Worm (Caenorhabditis elegans) whole organism, L1 larva: ENCODE measurements around the gene ZK1240.2.

Experiments used
- C34B4.2 ChIP-seq: sonication (generic microtip); optimal IDR thresholded peaks from 2 replicates; lab custom pipeline; 2017; ENCODE audit warnings: mild to moderate bottlenecking, missing genetic modification characterization, missing compliant biosample characterization
- Y116A8C.19 ChIP-seq: sonication (generic microtip); optimal IDR thresholded peaks from 2 replicates; lab custom pipeline; 2016; ENCODE audit warnings: missing compliant biosample characterization, missing genetic modification characterization, borderline replicate concordance
- alr-1 ChIP-seq: fragments of 200-800 bp; sonication (Bioruptor generic); optimal IDR thresholded peaks from 2 replicates; lab custom pipeline; 2018; ENCODE audit warnings: borderline replicate concordance, mild to moderate bottlenecking, missing genetic modification characterization, missing compliant biosample characterization
- blmp-1 ChIP-seq: fragments of 150-350 bp; optimal IDR thresholded peaks from 2 replicates; lab custom pipeline; 2014; ENCODE audit warnings: missing biosample characterization, missing genetic modification characterization
- ceh-8 ChIP-seq: fragments of 200-800 bp; sonication (Bioruptor generic); optimal IDR thresholded peaks from 2 replicates; lab custom pipeline; 2018; ENCODE audit warnings: mild to moderate bottlenecking, missing genetic modification characterization, moderate library complexity, missing compliant biosample characterization
- ceh-82 ChIP-seq, 3 experiments: fragments of 150-350 bp in 1 of 3; sonication (generic microtip) in 2 of 3; optimal IDR thresholded peaks; 2 replicates each; lab custom pipeline; 2014 to 2017; ENCODE audit warnings: missing biosample characterization in 3 of 3, missing genetic modification characterization in 3 of 3
- dpl-1 ChIP-seq, 3 experiments: fragments of 150-350 bp in 2 of 3; sonication (generic microtip) in 1 of 3; optimal IDR thresholded peaks; 2 replicates each; lab custom pipeline; 2014 to 2017; ENCODE audit warnings: missing biosample characterization in 3 of 3, missing genetic modification characterization in 3 of 3, missing genetic modification reagents in 3 of 3
- efl-1 ChIP-seq, 4 experiments: fragments of 150-350 bp; optimal IDR thresholded peaks in 3 of 4; peaks in 1 of 4; 1 replicate in 1 of 4; 2 replicates in 3 of 4; lab custom pipeline; 2014; ENCODE audit warnings: missing biosample characterization in 2 of 4, missing genetic modification characterization in 2 of 4, missing genetic modification reagents in 2 of 4
- egl-13 ChIP-seq: sonication (generic microtip); optimal IDR thresholded peaks from 2 replicates; lab custom pipeline; 2016; ENCODE audit warnings: missing genotype, missing genetic modification reagents, missing genetic modification characterization, missing compliant biosample characterization
- egl-27 ChIP-seq, 2 experiments: fragments of 150-350 bp in 1 of 2; sonication (generic microtip); optimal IDR thresholded peaks; 3 replicates each; lab custom pipeline; 2017 to 2018; ENCODE audit warnings: missing biosample characterization in 2 of 2, missing genetic modification characterization in 2 of 2, missing genetic modification reagents in 2 of 2
- elt-2 ChIP-seq: sonication (generic microtip); optimal IDR thresholded peaks from 2 replicates; lab custom pipeline; 2016; ENCODE audit warnings: missing genetic modification characterization, mild to moderate bottlenecking, inconsistent platforms, missing compliant biosample characterization, missing genetic modification reagents
- elt-3 ChIP-seq, 6 experiments: fragments of 150-350 bp in 1 of 6; sonication (generic microtip); optimal IDR thresholded peaks; 2 replicates each; lab custom pipeline; 2017 to 2018; ENCODE audit warnings: missing biosample characterization in 6 of 6, missing genetic modification characterization in 6 of 6, inconsistent platforms in 1 of 6
- fkh-4 ChIP-seq: sonication (generic microtip); optimal IDR thresholded peaks from 2 replicates; lab custom pipeline; 2016; ENCODE audit warnings: missing compliant biosample characterization, missing genetic modification characterization, borderline replicate concordance
- fkh-8 ChIP-seq: sonication (generic microtip); optimal IDR thresholded peaks from 2 replicates; lab custom pipeline; 2016; ENCODE audit warnings: mild to moderate bottlenecking, missing genetic modification characterization, missing compliant biosample characterization
- fos-1 ChIP-seq: fragments of 150-350 bp; optimal IDR thresholded peaks from 2 replicates; lab custom pipeline; 2014; ENCODE audit warnings: missing biosample characterization, missing genetic modification characterization
- grh-1 ChIP-seq: fragments of 200-800 bp; sonication (Bioruptor generic); IDR thresholded peaks from 2 replicates; pipeline ENCODE4 v1.3.6; 2022; ENCODE audit warnings: missing genetic modification reagents, missing genetic modification characterization, missing compliant biosample characterization
- hpl-2 ChIP-seq: fragments of 150-350 bp; optimal IDR thresholded peaks from 2 replicates; lab custom pipeline; 2014; ENCODE audit warnings: missing biosample characterization, missing genetic modification reagents, missing genetic modification characterization
- irx-1 ChIP-seq: sonication (generic microtip); optimal IDR thresholded peaks from 2 replicates; lab custom pipeline; 2016; ENCODE audit warnings: missing genetic modification characterization, missing compliant biosample characterization
- jun-1 ChIP-seq: fragments of 150-350 bp; optimal IDR thresholded peaks from 2 replicates; lab custom pipeline; 2014; ENCODE audit warnings: missing biosample characterization, missing genetic modification reagents, missing genetic modification characterization
- lin-13 ChIP-seq: fragments of 150-350 bp; optimal IDR thresholded peaks from 2 replicates; lab custom pipeline; 2014; ENCODE audit warnings: missing biosample characterization, missing genetic modification reagents, missing genetic modification characterization
- nhr-19 ChIP-seq: fragments of 200-800 bp; sonication (Bioruptor generic); conservative IDR thresholded peaks from 2 replicates; pipeline ENCODE4 v1.3.6; 2022; ENCODE audit warnings: missing genetic modification characterization, missing compliant biosample characterization
- nhr-28 ChIP-seq: fragments of 150-350 bp; optimal IDR thresholded peaks from 2 replicates; lab custom pipeline; 2014; ENCODE audit warnings: missing biosample characterization, missing genetic modification characterization
- nhr-76 ChIP-seq: sonication (generic microtip); optimal IDR thresholded peaks from 2 replicates; lab custom pipeline; 2017; ENCODE audit warnings: missing biosample characterization, missing genetic modification characterization
- nhr-84 ChIP-seq: sonication (generic microtip); optimal IDR thresholded peaks from 2 replicates; lab custom pipeline; 2017; ENCODE audit warnings: missing biosample characterization, missing genetic modification characterization
- pax-3 ChIP-seq: fragments of 200-800 bp; sonication (Bioruptor generic); optimal IDR thresholded peaks from 2 replicates; lab custom pipeline; 2018; ENCODE audit warnings: mild to moderate bottlenecking, missing genetic modification characterization, moderate library complexity, missing compliant biosample characterization
- pqm-1 ChIP-seq: sonication (generic microtip); optimal IDR thresholded peaks from 3 replicates; lab custom pipeline; 2017; ENCODE audit warnings: missing biosample characterization, missing genetic modification characterization
- snpc-4 ChIP-seq: fragments of 150-350 bp; optimal IDR thresholded peaks from 2 replicates; lab custom pipeline; 2014; ENCODE audit warnings: missing biosample characterization, missing genetic modification characterization
- snu-23 ChIP-seq: sonication (generic microtip); optimal IDR thresholded peaks from 2 replicates; lab custom pipeline; 2016; ENCODE audit warnings: missing genetic modification characterization, missing compliant biosample characterization
- sox-4 ChIP-seq: sonication (generic microtip); optimal IDR thresholded peaks from 2 replicates; lab custom pipeline; 2016; ENCODE audit warnings: missing genetic modification characterization, missing compliant biosample characterization
- sptf-1 ChIP-seq: fragments of 150-350 bp; optimal IDR thresholded peaks from 2 replicates; lab custom pipeline; 2014; ENCODE audit warnings: missing biosample characterization, missing genetic modification characterization
- sup-37 ChIP-seq: fragments of 200-800 bp; sonication (Bioruptor generic); optimal IDR thresholded peaks from 2 replicates; lab custom pipeline; 2018; ENCODE audit warnings: mild to moderate bottlenecking, missing genetic modification characterization, missing compliant biosample characterization
- swsn-7 ChIP-seq: sonication (generic microtip); optimal IDR thresholded peaks from 2 replicates; lab custom pipeline; 2016; ENCODE audit warnings: missing genetic modification characterization, missing compliant biosample characterization
- zip-4 ChIP-seq: fragments of 200-800 bp; sonication (Bioruptor generic); optimal IDR thresholded peaks from 2 replicates; lab custom pipeline; 2018; ENCODE audit warnings: mild to moderate bottlenecking, missing genetic modification characterization, moderate library complexity, missing compliant biosample characterization
- ztf-11 ChIP-seq, 2 experiments: sonication (generic microtip); optimal IDR thresholded peaks; 2 replicates each; lab custom pipeline; 2016 to 2017; ENCODE audit warnings: missing genetic modification characterization in 2 of 2, missing biosample characterization in 1 of 2, missing compliant biosample characterization in 1 of 2

The ZK1240.2 gene

ce11 chrII:2306741-2307140, 16.4 kb upstream of the ZK1240.2 start, which contains the start of gene B0281.3:
Gene B0281.3 (plus strand): TSS chrII:2307041.
- no peak for TF ChIP-seq ceh-8
- no peak for TF ChIP-seq hpl-2 (GFP tag; lab: Kevin White, UChicago)
- TF ChIP-seq nhr-84 (tag; lab: Kevin White, UChicago), result no peak
- TF ChIP-seq swsn-7 (tag; lab: Kevin White, UChicago), result no peak
- no peak for TF ChIP-seq sup-37 (GFP tag; lab: Kevin White, UChicago)
- TF ChIP-seq fos-1, result no peak
- TF ChIP-seq nhr-28 (tag; lab: Kevin White, UChicago), result no peak
- no peak for TF ChIP-seq ztf-11 (tag; optimal IDR thresholded peaks at IDR 0.05; lab: Kevin White, UChicago)
- no peak for TF ChIP-seq sox-4
- TF ChIP-seq zip-4 (GFP tag; lab: Kevin White, UChicago), result no peak
- TF ChIP-seq jun-1 (tag; lab: Kevin White, UChicago), result no peak
- TF ChIP-seq ceh-82 (tag; optimal IDR thresholded peaks at IDR 0.05; lab: Kevin White, UChicago), result no peak
- no peak for TF ChIP-seq egl-27 (tag; optimal IDR thresholded peaks at IDR 0.05; lab: Kevin White, UChicago)
- TF ChIP-seq C34B4.2 (tag; lab: Kevin White, UChicago), result no peak
- no peak for TF ChIP-seq fkh-4 (tag; lab: Kevin White, UChicago)
- no peak for TF ChIP-seq nhr-19 (GFP tag; lab: Robert Waterston, UW)

- TF ChIP-seq snpc-4 (tag; lab: Kevin White, UChicago) (no peak), nhr-76 (no peak), pax-3 (tag; lab: Kevin White, UChicago) (no peak), dpl-1 (GFP tag; optimal IDR thresholded peaks at IDR 0.05; lab: Kevin White, UChicago) (no peak), Y116A8C.19 (tag; lab: Kevin White, UChicago) (no peak), elt-2 (tag; lab: Kevin White, UChicago) (no peak), elt-3 (tag; optimal IDR thresholded peaks at IDR 0.05; lab: Kevin White, UChicago) (no peak), irx-1 (no peak), fkh-8 (tag; lab: Kevin White, UChicago) (no peak)
Observed at ce11 chrII:2312747-2313146, 10.4 kb upstream of the ZK1240.2 start, which contains the start of the genes trim-21 and B0281.1. Gene trim-21 (minus strand): TSS chrII:2312847. Gene B0281.1 (plus strand): TSS chrII:2313067.

- peak; percentile 35 for TF ChIP-seq elt-2 (tag; lab: Kevin White, UChicago)
- no peak for TF ChIP-seq ceh-8
- TF ChIP-seq efl-1 (optimal IDR thresholded peaks at IDR 0.05; lab: Kevin White, UChicago), result no peak
- TF ChIP-seq efl-1 (GFP tag; optimal IDR thresholded peaks at IDR 0.05 in 1 of 2; lab: Kevin White, UChicago), result peak in 1 of 2 experiments; percentile 79
Observed at ce11 chrII:2317883-2318357, 5.3 kb upstream of the ZK1240.2 start, which contains the start of the genes ZK1240.5 and ZK1240.9. Gene ZK1240.5 (minus strand): TSS chrII:2317933. Gene ZK1240.9 (plus strand): TSS chrII:2318189.

ce11 chrII:2320097-2320496, 3.1 kb upstream of the ZK1240.2 start, which contains the start of gene ZK1240.3:
Gene ZK1240.3 (plus strand): TSS chrII:2320334.
- no peak for TF ChIP-seq lin-13 (GFP tag; lab: Kevin White, UChicago)
- no peak for TF ChIP-seq grh-1 (GFP tag; lab: Robert Waterston, UW)
- no peak for TF ChIP-seq dpl-1 (GFP tag; optimal IDR thresholded peaks at IDR 0.05; lab: Kevin White, UChicago)
- no peak for TF ChIP-seq pqm-1 (tag; lab: Kevin White, UChicago)
- TF ChIP-seq C34B4.2 (tag; lab: Kevin White, UChicago), result no peak
- TF ChIP-seq sptf-1, result no peak
- TF ChIP-seq elt-2 (tag; lab: Kevin White, UChicago), result peak; percentile 30
- no peak for TF ChIP-seq irx-1

- TF ChIP-seq egl-13 (no peak), snu-23 (no peak), efl-1 (optimal IDR thresholded peaks at IDR 0.05; lab: Kevin White, UChicago) (no peak), efl-1 (GFP tag; optimal IDR thresholded peaks at IDR 0.05 in 1 of 2; lab: Kevin White, UChicago) (peak in 1 of 2 experiments; percentile 25), alr-1 (tag; lab: Kevin White, UChicago) (no peak), blmp-1 (tag; lab: Kevin White, UChicago) (no peak)
Observed at ce11 chrII:2324956-2325355, 1.8 kb downstream of the ZK1240.2 start, which contains the start of gene ZK1240.11. Gene ZK1240.11 (plus strand): TSS chrII:2325256.
